Worm (Caenorhabditis elegans) whole organism, young adult: ENCODE measurements around the gene unc-7.
A peak's percentile ranks its signal among the peaks of the same experiment; 100 is the strongest.

Source experiments
- B0019.2 ChIP-seq: fragments of 200-800 bp; sonication (Bioruptor generic); conservative IDR thresholded peaks from 2 replicates; pipeline ENCODE4 v1.3.6; 2022; ENCODE audit warnings: missing genetic modification reagents, missing genetic modification characterization, missing compliant biosample characterization
- B0261.1 ChIP-seq: sonication (generic microtip); optimal IDR thresholded peaks from 2 replicates; lab custom pipeline; 2016; ENCODE audit warnings: mild to moderate bottlenecking, missing genetic modification characterization, moderate library complexity, missing compliant biosample characterization
- C06A6.2 ChIP-seq: fragments of 200-800 bp; sonication (Bioruptor generic); conservative IDR thresholded peaks from 2 replicates; pipeline ENCODE4 v1.3.6; 2022; ENCODE audit warnings: missing genetic modification characterization, missing compliant biosample characterization
- F22D6.2 ChIP-seq: sonication (generic microtip); optimal IDR thresholded peaks from 2 replicates; lab custom pipeline; 2016; ENCODE audit warnings: mild to moderate bottlenecking, missing genetic modification characterization, missing compliant biosample characterization
- F37B4.10 ChIP-seq: fragments of 200-800 bp; sonication (Bioruptor generic); IDR thresholded peaks from 2 replicates; pipeline ENCODE4 v1.3.6; 2022; ENCODE audit warnings: missing genetic modification characterization, missing compliant biosample characterization
- F52B5.7 ChIP-seq: sonication (generic microtip); optimal IDR thresholded peaks from 2 replicates; lab custom pipeline; 2016; ENCODE audit warnings: mild to moderate bottlenecking, missing genetic modification characterization, missing compliant biosample characterization
- T07F8.4 ChIP-seq: sonication (generic microtip); optimal IDR thresholded peaks from 2 replicates; lab custom pipeline; 2016; ENCODE audit warnings: mild to moderate bottlenecking, missing genetic modification characterization, moderate library complexity, missing compliant biosample characterization
- T26A5.8 ChIP-seq: sonication (generic microtip); optimal IDR thresholded peaks from 2 replicates; lab custom pipeline; 2016; ENCODE audit warnings: missing genetic modification characterization, missing compliant biosample characterization
- Y53G8AR.9 ChIP-seq: fragments of 200-800 bp; sonication (Bioruptor generic); conservative IDR thresholded peaks from 2 replicates; pipeline ENCODE4 v1.3.6; 2022; ENCODE audit warnings: missing genetic modification reagents, missing genetic modification characterization, missing compliant biosample characterization
- Y67H2A.10 ChIP-seq: fragments of 200-800 bp; sonication (Bioruptor generic); conservative IDR thresholded peaks from 2 replicates; pipeline ENCODE4 v1.3.6; 2022; ENCODE audit warnings: missing genetic modification reagents, missing genetic modification characterization, missing compliant biosample characterization
- athp-1 ChIP-seq: sonication (generic microtip); optimal IDR thresholded peaks from 2 replicates; lab custom pipeline; 2017; ENCODE audit warnings: mild to moderate bottlenecking, missing genetic modification characterization, missing compliant biosample characterization
- attf-6 ChIP-seq: fragments of 200-800 bp; sonication (Bioruptor generic); IDR thresholded peaks from 2 replicates; pipeline ENCODE4 v1.3.6; 2022; ENCODE audit warnings: missing genetic modification reagents, missing genetic modification characterization, missing compliant biosample characterization
- ccch-3 ChIP-seq: fragments of 200-800 bp; sonication (Bioruptor generic); optimal IDR thresholded peaks from 2 replicates; lab custom pipeline; 2018; ENCODE audit warnings: mild to moderate bottlenecking, missing genetic modification characterization, missing compliant biosample characterization
- cebp-2 ChIP-seq: fragments of 200-800 bp; sonication (Bioruptor generic); IDR thresholded peaks from 2 replicates; pipeline ENCODE4 v1.3.6; 2022; ENCODE audit warnings: missing genetic modification characterization, missing compliant biosample characterization
- ceh-100 ChIP-seq: fragments of 200-800 bp; sonication (Bioruptor generic); IDR thresholded peaks from 2 replicates; pipeline ENCODE4 v1.3.6; 2022; ENCODE audit warnings: missing genetic modification reagents, missing genetic modification characterization, missing compliant biosample characterization
- ceh-27 ChIP-seq: fragments of 200-800 bp; sonication (Bioruptor generic); optimal IDR thresholded peaks from 2 replicates; lab custom pipeline; 2018; ENCODE audit warnings: mild to moderate bottlenecking, missing genetic modification characterization, moderate library complexity, missing compliant biosample characterization
- dox-1 ChIP-seq: fragments of 200-800 bp; sonication (Bioruptor generic); IDR thresholded peaks from 2 replicates; pipeline ENCODE4 v1.3.6; 2022; ENCODE audit warnings: missing genetic modification reagents, missing genetic modification characterization, missing compliant biosample characterization
- egrh-3 ChIP-seq: fragments of 200-800 bp; sonication (Bioruptor generic); IDR thresholded peaks from 2 replicates; pipeline ENCODE4 v1.3.6; 2022; ENCODE audit warnings: missing genetic modification reagents, missing genetic modification characterization, missing compliant biosample characterization
- gei-17 ChIP-seq: fragments of 200-800 bp; sonication (Bioruptor generic); optimal IDR thresholded peaks from 2 replicates; lab custom pipeline; 2018; ENCODE audit warnings: mild to moderate bottlenecking, missing genetic modification characterization, missing compliant biosample characterization
- him-1 ChIP-seq: sonication (generic microtip); optimal IDR thresholded peaks from 2 replicates; lab custom pipeline; 2016; ENCODE audit warnings: missing genotype, missing genetic modification reagents, missing genetic modification characterization, missing compliant biosample characterization
- hmg-1.2 ChIP-seq: fragments of 200-800 bp; sonication (Bioruptor generic); IDR thresholded peaks from 2 replicates; pipeline ENCODE4 v1.3.6; 2022; ENCODE audit warnings: missing genetic modification reagents, missing genetic modification characterization, missing compliant biosample characterization
- lag-1 ChIP-seq: fragments of 200-800 bp; sonication (Bioruptor generic); IDR thresholded peaks from 2 replicates; pipeline ENCODE4 v1.3.6; 2022; ENCODE audit warnings: missing genetic modification reagents, missing genetic modification characterization, missing compliant biosample characterization
- lin-35 ChIP-seq, 3 experiments: fragments of 150-350 bp in 2 of 3; sonication (generic microtip) in 1 of 3; optimal IDR thresholded peaks; 2 replicates each; lab custom pipeline; 2014 to 2018; ENCODE audit warnings: missing biosample characterization in 3 of 3, missing genetic modification characterization in 3 of 3, missing genetic modification reagents in 3 of 3
- lsy-27 ChIP-seq: sonication (generic microtip); optimal IDR thresholded peaks from 2 replicates; lab custom pipeline; 2017; ENCODE audit warnings: missing genetic modification characterization, mild to moderate bottlenecking, missing compliant biosample characterization, antibody characterized with exemption, missing genotype, borderline replicate concordance; ENCODE audit not compliant: insufficient read depth
- madf-6 ChIP-seq: fragments of 200-800 bp; sonication (Bioruptor generic); IDR thresholded peaks from 2 replicates; pipeline ENCODE4 v1.3.6; 2022; ENCODE audit warnings: missing genetic modification reagents, missing genetic modification characterization, missing compliant biosample characterization
- madf-8 ChIP-seq: fragments of 200-800 bp; sonication (Bioruptor generic); conservative IDR thresholded peaks from 2 replicates; pipeline ENCODE4 v1.3.6; 2022; ENCODE audit warnings: missing genetic modification reagents, missing genetic modification characterization, missing compliant biosample characterization
- nhr-90 ChIP-seq: sonication (generic microtip); optimal IDR thresholded peaks from 2 replicates; lab custom pipeline; 2016; ENCODE audit warnings: missing genotype, mild to moderate bottlenecking, missing genetic modification characterization, missing compliant biosample characterization
- snpc-1.1 ChIP-seq: sonication (generic microtip); optimal IDR thresholded peaks from 2 replicates; lab custom pipeline; 2017; ENCODE audit warnings: missing genetic modification characterization, mild to moderate bottlenecking, missing compliant biosample characterization, antibody characterized with exemption, moderate library complexity, missing genotype, missing genetic modification reagents; ENCODE audit not compliant: insufficient read depth
- snpc-3.4 ChIP-seq: sonication (generic microtip); optimal IDR thresholded peaks from 2 replicates; lab custom pipeline; 2017; ENCODE audit warnings: missing genetic modification characterization, mild to moderate bottlenecking, missing compliant biosample characterization, antibody characterized with exemption, moderate library complexity, missing genotype, missing genetic modification reagents
- snpc-4 ChIP-seq, 5 experiments: fragments of 150-350 bp in 1 of 5; sonication (generic microtip) in 4 of 5; optimal IDR thresholded peaks; 2 replicates each; lab custom pipeline; 2014 to 2018; ENCODE audit warnings: missing genetic modification characterization in 5 of 5, missing biosample characterization in 3 of 5, antibody characterized with exemption in 2 of 5, mild to moderate bottlenecking in 2 of 5, missing compliant biosample characterization in 2 of 5, missing genotype in 2 of 5, moderate library complexity in 2 of 5, missing genetic modification reagents in 1 of 5
- sptf-2 ChIP-seq: fragments of 200-800 bp; sonication (Bioruptor generic); optimal IDR thresholded peaks from 2 replicates; lab custom pipeline; 2018; ENCODE audit warnings: mild to moderate bottlenecking, missing genetic modification characterization, missing compliant biosample characterization
- unc-62 ChIP-seq: fragments of 150-350 bp; optimal IDR thresholded peaks from 2 replicates; lab custom pipeline; 2014; ENCODE audit warnings: missing biosample characterization, missing genetic modification reagents, missing genetic modification characterization
- zfh-2 ChIP-seq: fragments of 200-800 bp; sonication (Bioruptor generic); conservative IDR thresholded peaks from 2 replicates; pipeline ENCODE4 v1.3.6; 2022; ENCODE audit warnings: missing genetic modification reagents, missing genetic modification characterization, missing compliant biosample characterization
- zim-3 ChIP-seq: sonication (generic microtip); optimal IDR thresholded peaks from 2 replicates; lab custom pipeline; 2017; ENCODE audit warnings: mild to moderate bottlenecking, missing genetic modification characterization, moderate library complexity, missing compliant biosample characterization
- ztf-26 ChIP-seq: sonication (generic microtip); optimal IDR thresholded peaks from 2 replicates; lab custom pipeline; 2017; ENCODE audit warnings: missing genetic modification characterization, missing compliant biosample characterization

Gene unc-7

DNA sequence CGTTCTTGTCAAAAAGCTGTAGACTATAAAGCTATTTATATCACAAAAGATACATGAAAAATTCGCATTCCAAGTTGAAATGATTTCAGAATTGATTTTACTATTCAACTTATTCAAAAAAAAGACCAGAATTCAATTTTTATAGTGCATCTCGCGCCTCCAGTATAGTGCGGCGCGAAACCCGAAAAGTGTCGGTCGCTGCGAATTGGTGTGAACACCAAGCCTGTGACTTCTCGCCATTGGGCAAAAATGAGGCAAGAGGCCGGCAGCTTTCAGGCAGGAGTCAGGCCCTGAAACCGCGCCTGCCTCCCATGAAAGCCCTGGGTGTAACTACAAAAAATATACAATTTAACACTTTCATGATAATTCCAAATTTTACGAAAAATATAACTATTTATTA lies 11.8 kb upstream of the unc-7 start:
- TF ChIP-seq hmg-1.2 (GFP tag; lab: Robert Waterston, UW) (peak; percentile 43; the same call in 1 of the 2 replicates), F22D6.2 (tag; lab: Kevin White, UChicago) (no peak), snpc-4 (GFP tag; optimal IDR thresholded peaks at IDR 0.05; lab: Kevin White, UChicago) (no peak), snpc-4 (tag; optimal IDR thresholded peaks at IDR 0.05; lab: Kevin White, UChicago) (peak in 2 of 4 experiments; percentile 79 to 87), sptf-2 (no peak)
- TF ChIP-seq, all 124 proteins: peak for 2

DNA sequence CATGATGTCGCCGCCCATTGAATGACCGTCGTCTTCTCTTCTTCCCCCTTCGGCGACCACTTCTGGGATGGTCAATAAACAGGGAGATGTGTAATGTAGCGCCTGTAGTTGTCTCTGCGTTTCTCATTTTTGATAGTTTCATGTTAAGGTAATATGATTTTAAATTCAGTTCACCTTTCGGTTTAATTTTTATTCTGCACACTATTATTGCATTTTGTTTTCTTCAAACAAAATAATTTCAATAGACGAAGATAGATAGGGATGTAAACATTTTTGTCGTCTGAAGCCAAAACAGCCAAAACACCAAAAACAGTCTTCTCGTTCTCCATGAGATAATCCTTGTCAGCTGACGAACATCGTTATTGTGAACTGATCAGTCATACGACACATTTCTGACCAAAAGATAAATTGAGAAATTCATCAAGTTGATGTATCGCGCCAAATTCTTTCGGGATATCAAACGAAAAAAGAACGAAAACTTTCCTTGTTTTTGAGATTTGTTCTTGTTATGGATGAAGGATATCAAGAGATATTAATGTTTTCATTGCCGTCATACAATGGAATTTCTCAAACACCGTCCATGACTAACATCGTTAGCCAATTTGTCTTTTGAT lies 11.3 kb upstream of the unc-7 start, which contains the start of gene C11G10.1:
Gene C11G10.1, minus strand, starts transcription at position 51 of the 614 bp plus-strand sequence.
- TF ChIP-seq F37B4.10 (no peak), F52B5.7 (tag; lab: Kevin White, UChicago) (no peak), madf-8 (GFP tag; lab: Robert Waterston, UW) (no peak), athp-1 (tag; lab: Kevin White, UChicago) (no peak), Y53G8AR.9 (GFP tag; lab: Robert Waterston, UW) (no peak), C06A6.2 (no peak), cebp-2 (GFP tag; lab: Robert Waterston, UW) (no peak), ceh-27 (GFP tag; lab: Kevin White, UChicago) (no peak), unc-62 (no peak), snpc-3.4 (no peak), ceh-100 (GFP tag; lab: Robert Waterston, UW) (no peak), zim-3 (tag; lab: Kevin White, UChicago) (no peak), ccch-3 (GFP tag; lab: Kevin White, UChicago) (no peak), dox-1 (GFP tag; lab: Robert Waterston, UW) (no peak), lsy-27 (tag; lab: Kevin White, UChicago) (no peak), nhr-90 (tag; lab: Kevin White, UChicago) (no peak), egrh-3 (GFP tag; lab: Robert Waterston, UW) (no peak)
- TF ChIP-seq, all 124 proteins: peak for 0

DNA sequence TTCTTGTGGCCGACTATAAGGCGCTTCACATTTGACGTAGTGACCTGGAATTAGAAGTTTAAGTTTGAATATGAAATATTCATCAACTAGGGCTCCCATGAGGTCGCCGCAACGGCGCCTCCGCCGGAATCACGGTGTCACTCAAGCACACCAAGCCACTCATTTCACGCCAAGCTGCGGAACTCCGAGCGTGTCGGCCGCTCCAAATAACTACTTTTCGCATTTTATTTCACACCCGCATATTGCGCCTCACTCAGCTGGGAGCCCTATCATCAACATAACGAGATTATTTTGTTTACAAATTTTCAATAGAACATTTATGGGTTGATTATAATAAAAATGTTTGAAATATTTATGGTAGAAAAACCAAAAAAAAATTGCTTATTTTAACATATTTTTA lies 10.3 kb upstream of the unc-7 start:
- peak; percentile 69 for TF ChIP-seq snpc-1.1 (tag; lab: Kevin White, UChicago)
- TF ChIP-seq lag-1 (GFP tag; lab: Robert Waterston, UW) = no peak
- TF ChIP-seq snpc-4 (GFP tag; optimal IDR thresholded peaks at IDR 0.05; lab: Kevin White, UChicago) = peak; percentile 53
- peak in 2 of 4 experiments; percentile 71 to 79 for TF ChIP-seq snpc-4 (tag; optimal IDR thresholded peaks at IDR 0.05; lab: Kevin White, UChicago)
- peak; percentile 32; the same call in 1 of the 2 replicates for TF ChIP-seq zfh-2

DNA sequence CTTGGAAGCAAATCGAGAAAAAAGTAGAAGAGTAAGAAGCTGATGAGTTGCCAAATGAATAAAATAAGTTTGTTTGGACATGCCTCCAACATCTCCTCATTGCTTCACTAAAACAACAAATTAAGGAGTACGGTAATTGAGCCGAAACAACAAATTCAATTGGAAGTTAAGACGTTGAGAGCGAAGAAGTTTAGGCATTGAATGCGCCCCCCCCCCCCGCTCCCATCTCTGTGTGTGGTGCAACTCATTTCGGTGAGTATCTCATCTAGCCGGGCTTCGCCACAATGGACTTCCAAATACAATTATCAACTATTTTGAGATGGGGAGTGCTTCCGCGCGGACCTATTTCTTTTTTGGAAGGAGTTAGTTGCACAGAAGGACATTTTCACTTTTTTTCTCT lies 7.5 kb upstream of the unc-7 start:
- no peak for TF ChIP-seq madf-6 (GFP tag; lab: Robert Waterston, UW)

DNA sequence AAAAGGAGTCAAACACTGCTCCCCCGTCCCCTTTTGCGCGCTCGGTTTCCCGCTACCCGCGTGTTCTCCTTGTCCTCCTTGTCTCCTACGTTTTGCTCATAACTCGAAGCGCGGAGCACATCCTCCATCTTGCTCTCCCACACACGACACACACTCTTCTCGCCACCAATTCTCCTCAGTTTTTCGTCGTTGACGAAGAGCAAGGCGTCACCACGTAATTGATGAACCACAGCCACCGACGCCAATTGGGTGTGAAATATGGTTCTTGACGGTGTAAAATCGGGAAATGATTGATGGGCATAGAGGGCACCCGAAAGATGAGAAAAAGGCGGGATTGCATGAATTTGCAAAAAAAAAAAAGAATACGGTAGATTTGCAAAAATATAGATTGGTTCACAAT lies 1.3 kb upstream of the unc-7 start:
- TF ChIP-seq him-1 (tag; lab: Kevin White, UChicago) = no peak
- peak; percentile 50 for TF ChIP-seq zfh-2
- no peak for TF ChIP-seq madf-6 (GFP tag; lab: Robert Waterston, UW)

DNA sequence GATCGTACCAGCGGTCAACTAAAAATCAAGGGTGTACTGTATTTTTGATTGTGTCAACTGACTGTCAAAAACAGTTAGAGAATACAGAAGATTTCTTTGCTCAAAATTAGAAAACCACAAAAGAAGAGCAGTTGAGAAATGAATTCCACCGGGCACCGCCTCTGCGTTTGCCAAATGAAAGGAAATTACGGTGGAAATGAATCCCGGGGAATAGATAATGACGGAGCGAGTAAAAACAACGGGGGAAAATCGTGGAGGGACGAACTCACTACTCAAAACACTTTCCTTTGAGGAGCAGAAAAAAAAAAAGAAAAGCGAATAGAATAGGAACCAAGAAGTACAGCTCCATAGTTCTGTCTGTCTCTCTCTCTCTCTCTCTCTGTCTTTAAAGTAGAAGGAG lies 849 bp upstream of the unc-7 start:
- TF ChIP-seq Y53G8AR.9 (GFP tag; lab: Robert Waterston, UW) = no peak
- no peak for TF ChIP-seq T26A5.8 (tag; lab: Kevin White, UChicago)
- TF ChIP-seq B0019.2 (GFP tag; lab: Robert Waterston, UW) = no peak
- TF ChIP-seq B0261.1 (tag; lab: Kevin White, UChicago) = no peak
- TF ChIP-seq snpc-1.1 (tag; lab: Kevin White, UChicago) = no peak
- TF ChIP-seq ztf-26 (tag; lab: Kevin White, UChicago) = no peak
- TF ChIP-seq attf-6 = no peak
- TF ChIP-seq T07F8.4 = no peak
- TF ChIP-seq lin-35 (GFP tag; optimal IDR thresholded peaks at IDR 0.05; lab: Kevin White, UChicago) = no peak
- TF ChIP-seq gei-17 (GFP tag; lab: Kevin White, UChicago) = no peak
- TF ChIP-seq Y67H2A.10 (GFP tag; lab: Robert Waterston, UW) = no peak
- TF ChIP-seq, all 124 proteins: peak for 0
